Fruit fly (Drosophila melanogaster) whole organism, embryonic: Measurements from ENCODE around the gene CG32855.
A peak's percentile ranks its signal among the peaks of the same experiment; 100 is the strongest.

Experiments
- Abd-B ChIP-seq: fragments of 200-800 bp; sonication (Bioruptor generic); optimal IDR thresholded peaks from 2 replicates; lab custom pipeline; 2018; ENCODE audit warnings: missing biosample characterization, mild to moderate bottlenecking, missing genetic modification characterization, moderate library complexity
- Aef1 ChIP-seq: fragments of 200-800 bp; sonication (Bioruptor generic); IDR thresholded peaks from 3 replicates; pipeline ENCODE4 v1.3.6; 2022; ENCODE audit warnings: missing biosample characterization, missing genetic modification characterization
- Asciz ChIP-seq: fragments of 200-800 bp; sonication (Bioruptor generic); optimal IDR thresholded peaks from 2 replicates; lab custom pipeline; 2017; ENCODE audit warnings: missing biosample characterization, mild to moderate bottlenecking, missing genetic modification characterization, missing genetic modification reagents
- CG10543 ChIP-seq: fragments of 200-800 bp; sonication (Bioruptor generic); optimal IDR thresholded peaks from 3 replicates; lab custom pipeline; 2017; ENCODE audit warnings: missing biosample characterization, mild to moderate bottlenecking, missing genetic modification characterization, moderate library complexity
- CG11093 ChIP-seq: fragments of 200-800 bp; sonication (Bioruptor generic); IDR thresholded peaks from 3 replicates; pipeline ENCODE4 v1.3.6; 2022; ENCODE audit warnings: missing biosample characterization, missing genetic modification characterization
- CG1529 ChIP-seq: fragments of 200-800 bp; sonication (Bioruptor generic); optimal IDR thresholded peaks from 3 replicates; lab custom pipeline; 2018; ENCODE audit warnings: missing biosample characterization, missing genetic modification characterization
- CG17829 ChIP-seq: fragments of 200-800 bp; optimal IDR thresholded peaks from 2 replicates; lab custom pipeline; 2019; ENCODE audit warnings: missing biosample characterization, mild to moderate bottlenecking, missing genetic modification characterization, moderate library complexity
- CG17912 ChIP-seq: fragments of 200-800 bp; sonication (Bioruptor generic); optimal IDR thresholded peaks from 2 replicates; lab custom pipeline; 2018; ENCODE audit warnings: missing biosample characterization, mild to moderate bottlenecking, missing genetic modification characterization
- CG1832 ChIP-seq: fragments of 200-800 bp; sonication (Bioruptor generic); optimal IDR thresholded peaks from 2 replicates; lab custom pipeline; 2017; ENCODE audit warnings: missing biosample characterization, mild to moderate bottlenecking, missing genetic modification characterization, inconsistent platforms
- CG32767 ChIP-seq: fragments of 200-800 bp; sonication (Bioruptor generic); IDR thresholded peaks from 2 replicates; pipeline ENCODE4 v1.3.6; 2022; ENCODE audit warnings: missing biosample characterization, missing genetic modification characterization
- CG42726 ChIP-seq: fragments of 200-800 bp; sonication (Bioruptor generic); IDR thresholded peaks from 2 replicates; pipeline ENCODE4 v1.3.6; 2022; ENCODE audit warnings: missing biosample characterization, missing genetic modification characterization; ENCODE audit not compliant: partially characterized antibody
- CG4328 ChIP-seq: fragments of 200-800 bp; sonication (Bioruptor generic); optimal IDR thresholded peaks from 3 replicates; lab custom pipeline; 2017; ENCODE audit warnings: missing biosample characterization, missing genetic modification reagents, missing genetic modification characterization
- CG4617 ChIP-seq: fragments of 200-800 bp; sonication (Bioruptor generic); optimal IDR thresholded peaks from 3 replicates; lab custom pipeline; 2016; ENCODE audit warnings: missing biosample characterization, missing genetic modification characterization, borderline replicate concordance
- D ChIP-seq, 2 experiments: fragments of 200-800 bp in 1 of 2; fragments of >200 bp in 1 of 2; sonication (Bioruptor generic) in 1 of 2; optimal IDR thresholded peaks; 2 replicates in 1 of 2; 3 replicates in 1 of 2; lab custom pipeline; 2017; ENCODE audit warnings: mild to moderate bottlenecking in 1 of 2, missing biosample characterization in 1 of 2, missing genetic modification characterization in 1 of 2, missing genetic modification reagents in 1 of 2
- Dip2 ChIP-seq: fragments of 200-800 bp; sonication (Bioruptor generic); IDR thresholded peaks from 2 replicates; pipeline ENCODE4 v1.3.6; 2022; ENCODE audit warnings: missing biosample characterization, missing genetic modification characterization
- Dll ChIP-seq: fragments of 200-800 bp; sonication (Bioruptor generic); IDR thresholded peaks from 4 replicates; pipeline ENCODE4 v1.3.6; 2022; ENCODE audit warnings: missing biosample characterization, missing genetic modification characterization; ENCODE audit not compliant: partially characterized antibody
- ERR ChIP-seq: fragments of 200-800 bp; sonication (Bioruptor generic); optimal IDR thresholded peaks from 2 replicates; lab custom pipeline; 2016; ENCODE audit warnings: missing biosample characterization, missing genetic modification characterization
- Elba2 ChIP-seq: fragments of 200-800 bp; sonication (Bioruptor generic); optimal IDR thresholded peaks from 3 replicates; lab custom pipeline; 2016; ENCODE audit warnings: missing biosample characterization, missing genetic modification characterization
- Hey ChIP-seq: fragments of 200-800 bp; sonication (Bioruptor generic); optimal IDR thresholded peaks from 3 replicates; lab custom pipeline; 2018; ENCODE audit warnings: missing biosample characterization, mild to moderate bottlenecking, missing genetic modification characterization
- Hmr ChIP-seq: fragments of 200-800 bp; sonication (Bioruptor generic); optimal IDR thresholded peaks from 3 replicates; lab custom pipeline; 2017; ENCODE audit warnings: mild to moderate bottlenecking, missing biosample characterization, missing genetic modification reagents, missing genetic modification characterization
- Jarid2 ChIP-seq: fragments of 200-800 bp; sonication (Bioruptor generic); optimal IDR thresholded peaks from 3 replicates; lab custom pipeline; 2017; ENCODE audit warnings: mild to moderate bottlenecking, missing biosample characterization, missing genetic modification reagents, missing genetic modification characterization
- Nf-YB ChIP-seq: fragments of 200-800 bp; sonication (Bioruptor generic); optimal IDR thresholded peaks from 3 replicates; lab custom pipeline; 2019; ENCODE audit warnings: missing biosample characterization, mild to moderate bottlenecking, missing genetic modification characterization, moderate library complexity
- Rfx ChIP-seq: fragments of 200-800 bp; sonication (Bioruptor generic); IDR thresholded peaks from 2 replicates; pipeline ENCODE4 v1.3.6; 2022; ENCODE audit warnings: missing biosample characterization, missing genetic modification characterization
- Side ChIP-seq: fragments of 200-800 bp; sonication (Bioruptor generic); optimal IDR thresholded peaks from 2 replicates; lab custom pipeline; 2016; ENCODE audit warnings: missing biosample characterization, missing genetic modification characterization
- YL-1 ChIP-seq: fragments of 200-800 bp; sonication (Bioruptor generic); optimal IDR thresholded peaks from 3 replicates; lab custom pipeline; 2017; ENCODE audit warnings: missing biosample characterization, mild to moderate bottlenecking, missing genetic modification characterization
- cg ChIP-seq: fragments of 200-800 bp; sonication (Bioruptor generic); optimal IDR thresholded peaks from 3 replicates; lab custom pipeline; 2019; ENCODE audit warnings: missing biosample characterization, mild to moderate bottlenecking, missing genetic modification characterization, moderate library complexity
- chinmo ChIP-seq: fragments of 200-800 bp; sonication (Bioruptor generic); IDR thresholded peaks from 4 replicates; pipeline ENCODE4 v1.3.6; 2022; ENCODE audit warnings: missing biosample characterization, missing genetic modification characterization; ENCODE audit not compliant: partially characterized antibody
- crol ChIP-seq: fragments of 200-800 bp; sonication (Bioruptor generic); IDR thresholded peaks from 2 replicates; pipeline ENCODE4 v1.3.6; 2022; ENCODE audit warnings: missing biosample characterization, missing genetic modification characterization
- cwo ChIP-seq: fragments of 200-800 bp; sonication (Bioruptor generic); optimal IDR thresholded peaks from 3 replicates; lab custom pipeline; 2017; ENCODE audit warnings: missing biosample characterization, missing genetic modification characterization, mild to moderate bottlenecking, moderate library complexity, missing genetic modification reagents
- dmrt11E ChIP-seq: fragments of 200-800 bp; sonication (Bioruptor generic); optimal IDR thresholded peaks from 3 replicates; lab custom pipeline; 2018; ENCODE audit warnings: missing biosample characterization, mild to moderate bottlenecking, missing genetic modification characterization, moderate library complexity
- dysf ChIP-seq: fragments of 200-800 bp; sonication (Bioruptor generic); IDR thresholded peaks from 3 replicates; pipeline ENCODE4 v1.3.6; 2022; ENCODE audit warnings: missing biosample characterization, missing genetic modification characterization
- exex ChIP-seq: fragments of 200-800 bp; sonication (Bioruptor generic); optimal IDR thresholded peaks from 4 replicates; lab custom pipeline; 2018; ENCODE audit warnings: missing biosample characterization, mild to moderate bottlenecking, missing genetic modification characterization, moderate library complexity
- eyg ChIP-seq: fragments of 200-800 bp; sonication (Bioruptor generic); optimal IDR thresholded peaks from 3 replicates; lab custom pipeline; 2016; ENCODE audit warnings: missing biosample characterization, missing genetic modification characterization
- fru ChIP-seq: fragments of >200 bp; optimal IDR thresholded peaks from 2 replicates; lab custom pipeline; 2017
- klu ChIP-seq: fragments of 200-800 bp; sonication (Bioruptor generic); IDR thresholded peaks from 2 replicates; pipeline ENCODE4 v1.3.6; 2022; ENCODE audit warnings: missing biosample characterization, missing genetic modification characterization
- kni ChIP-seq: fragments of 200-800 bp; sonication (Bioruptor generic); optimal IDR thresholded peaks from 3 replicates; lab custom pipeline; 2017; ENCODE audit warnings: mild to moderate bottlenecking, missing biosample characterization, missing genetic modification reagents, missing genetic modification characterization
- mam ChIP-seq: fragments of 200-800 bp; sonication (Bioruptor generic); optimal IDR thresholded peaks from 3 replicates; lab custom pipeline; 2016; ENCODE audit warnings: missing biosample characterization, missing genetic modification characterization
- oc ChIP-seq: fragments of 200-800 bp; sonication (Bioruptor generic); optimal IDR thresholded peaks from 2 replicates; lab custom pipeline; 2018; ENCODE audit warnings: missing biosample characterization, mild to moderate bottlenecking, missing genetic modification characterization, moderate library complexity
- otp ChIP-seq: fragments of 200-800 bp; sonication (Bioruptor generic); IDR thresholded peaks from 3 replicates; pipeline ENCODE4, ENCODE4 v1.3.6; 2022; ENCODE audit warnings: missing biosample characterization, missing genetic modification characterization
- repo ChIP-seq: fragments of 200-800 bp; sonication (Bioruptor generic); optimal IDR thresholded peaks from 2 replicates; lab custom pipeline; 2016; ENCODE audit warnings: missing biosample characterization, missing genetic modification characterization
- sna ChIP-seq: fragments of 200-800 bp; sonication (Bioruptor generic); IDR thresholded peaks from 2 replicates; pipeline ENCODE4 v1.3.6; 2022; ENCODE audit warnings: missing biosample characterization, missing genetic modification characterization; ENCODE audit not compliant: partially characterized antibody
- ttk ChIP-seq: fragments of 200-800 bp; sonication (Bioruptor generic); IDR thresholded peaks from 2 replicates; pipeline ENCODE4 v2.1.2; 2022; ENCODE audit warnings: missing biosample characterization, missing genetic modification characterization
- vnd ChIP-seq: fragments of 200-800 bp; sonication (Bioruptor generic); IDR thresholded peaks from 3 replicates; pipeline ENCODE4 v1.3.6; 2022; ENCODE audit warnings: missing biosample characterization, missing genetic modification characterization; ENCODE audit not compliant: partially characterized antibody
- vvl ChIP-seq: fragments of 200-800 bp; sonication (Bioruptor generic); IDR thresholded peaks from 2 replicates; pipeline ENCODE4 v1.3.6; 2022; ENCODE audit warnings: missing biosample characterization, missing genetic modification characterization
- zen2 ChIP-seq: fragments of 200-800 bp; sonication (Bioruptor generic); IDR thresholded peaks from 3 replicates; pipeline ENCODE4 v1.3.6; 2022; ENCODE audit warnings: missing biosample characterization, missing genetic modification characterization; ENCODE audit not compliant: partially characterized antibody
- zfh2 ChIP-seq: fragments of 200-800 bp; sonication (Bioruptor generic); optimal IDR thresholded peaks from 2 replicates; lab custom pipeline; 2016; ENCODE audit warnings: missing biosample characterization, missing genetic modification characterization

The CG32855 gene

dm6 chr3R:16099268-16100240 lies 18.8 kb upstream of the CG32855 start (continued):
- TF ChIP-seq sna (GFP tag; lab: Robert Waterston, UW) (peak; percentile 17; the same call in 1 of the 2 replicates), Jarid2 (no peak), YL-1 (GFP tag; lab: Kevin White, UChicago) (peak; percentile 6), CG10543 (GFP tag; lab: Kevin White, UChicago) (peak; percentile 87), dysf (GFP tag; lab: Robert Waterston, UW) (0 out of 3 replicates have a peak, but pooled peaks have one; percentile 10), Rfx (GFP tag; lab: Robert Waterston, UW) (peak; percentile 42; the same call in 1 of the 2 replicates), vvl (GFP tag; lab: Robert Waterston, UW) (peak; percentile 72; the same call in 1 of the 2 replicates), CG32767 (peak; percentile 78), dmrt11E (tag; lab: Kevin White, UChicago) (peak; percentile 20), Dll (GFP tag; lab: Robert Waterston, UW) (0 out of 4 replicates have a peak, but pooled peaks have one; percentile 54), CG4617 (peak; percentile 43), vnd (GFP tag; lab: Robert Waterston, UW) (0 out of 3 replicates have a peak, but pooled peaks have one; percentile 2), oc (tag; lab: Kevin White, UChicago) (peak; percentile 25), mam (GFP tag; lab: Kevin White, UChicago) (peak; percentile 29), ERR (GFP tag; lab: Kevin White, UChicago) (no peak), eyg (GFP tag; lab: Kevin White, UChicago) (no peak), cwo (GFP tag; lab: Kevin White, UChicago) (peak; percentile 51), Aef1 (GFP tag; lab: Robert Waterston, UW) (peak; percentile 47), crol (GFP tag; lab: Robert Waterston, UW) (peak; percentile 97), Nf-YB (GFP tag; lab: Kevin White, UChicago) (peak; percentile 15), repo (GFP tag; lab: Kevin White, UChicago) (peak; percentile 28), kni (GFP tag; lab: Kevin White, UChicago) (peak; percentile 80), klu (GFP tag; lab: Robert Waterston, UW) (peak; percentile 33; the same call in 1 of the 2 replicates), CG17912 (peak; percentile 71), otp (GFP tag; lab: Robert Waterston, UW) (no peak), CG42726 (peak; percentile 41; the same call in 1 of the 2 replicates), CG17829 (tag; lab: Kevin White, UChicago) (peak; percentile 49), D (optimal IDR thresholded peaks at IDR 0.05; lab: Kevin White, UChicago) (peak; percentile 78), D (GFP tag; optimal IDR thresholded peaks at IDR 0.05; lab: Kevin White, UChicago) (peak; percentile 7), ttk (GFP tag; lab: Robert Waterston, UW) (0 out of 2 replicates have a peak, but pooled peaks have one; percentile 19), exex (tag; lab: Kevin White, UChicago) (no peak), CG1832 (peak; percentile 83), zen2 (GFP tag; lab: Robert Waterston, UW) (peak; percentile 5; the same call in 1 of the 3 replicates), Hmr (GFP tag; lab: Kevin White, UChicago) (no peak), chinmo (GFP tag; lab: Robert Waterston, UW) (peak; percentile 100), CG11093 (GFP tag; lab: Robert Waterston, UW) (no peak), Side (GFP tag; lab: Kevin White, UChicago) (peak; percentile 61), zfh2 (GFP tag; lab: Kevin White, UChicago) (no peak), Asciz (GFP tag; lab: Kevin White, UChicago) (no peak), Abd-B (GFP tag; lab: Kevin White, UChicago) (peak; percentile 16), CG4328 (GFP tag; lab: Kevin White, UChicago) (peak; percentile 22), Elba2 (GFP tag; lab: Kevin White, UChicago) (peak; percentile 66), cg (peak; percentile 100), CG1529 (peak; percentile 1), Hey (tag; lab: Kevin White, UChicago) (peak; percentile 92), fru (lab: Kevin White, UChicago) (no peak), Dip2 (GFP tag; lab: Robert Waterston, UW) (no peak)
